Fruit fly (Drosophila melanogaster): ENCODE data around the gene Atg8a.

Atg8a gene

dm6 chrX:10768043-10768674 is at the start of gene Atg8a, which contains the start of gene BTBD9 (continued):
- TF ChIP-seq CG12155 (GFP tag; optimal IDR thresholded peaks at IDR 0.05) (peak; percentile 49), gce (GFP tag; IDR thresholded peaks at IDR 0.05) (no peak; the same call in 2 of the 3 replicates), Oaz (GFP tag; IDR thresholded peaks at IDR 0.05) (no peak), CG15696 (tag; optimal IDR thresholded peaks at IDR 0.05) (peak; percentile 7), CG7963 (GFP tag; IDR thresholded peaks at IDR 0.05; ENCODE audit: partially characterized antibody) (peak; percentile 65), Mrtf (GFP tag; IDR thresholded peaks at IDR 0.05) (0 out of 3 replicates have a peak, but pooled peaks have one; percentile 37), vfl (GFP tag; optimal IDR thresholded peaks at IDR 0.05) (no peak), pzg (GFP tag; optimal IDR thresholded peaks at IDR 0.05) (peak; percentile 100), CG10147 (GFP tag; optimal IDR thresholded peaks at IDR 0.05) (peak; percentile 36), hbn (GFP tag; IDR thresholded peaks at IDR 0.05; ENCODE audit: partially characterized antibody) (peak; percentile 78), CG11696 (GFP tag; IDR thresholded peaks at IDR 0.05) (no peak), ara (GFP tag; IDR thresholded peaks at IDR 0.05) (no peak), cas (GFP tag; IDR thresholded peaks at IDR 0.05) (no peak), CG32532 (GFP tag; IDR thresholded peaks at IDR 0.05) (no peak; the same call in 1 of the 2 replicates), ranshi (GFP tag; IDR thresholded peaks at IDR 0.05) (no peak), CG8924 (tag; optimal IDR thresholded peaks at IDR 0.05) (peak; percentile 46), CG2712 (tag; optimal IDR thresholded peaks at IDR 0.05) (peak; percentile 36), eyg (GFP tag; optimal IDR thresholded peaks at IDR 0.05) (no peak), Dbx (GFP tag; IDR thresholded peaks at IDR 0.05) (peak; percentile 67; the same call in 2 of the 3 replicates), slp2 (GFP tag; optimal IDR thresholded peaks at IDR 0.05) (no peak), CG6791 (GFP tag; IDR thresholded peaks at IDR 0.05; ENCODE audit: partially characterized antibody) (peak; percentile 80; the same call in 2 of the 3 replicates), CG10979 (tag; optimal IDR thresholded peaks at IDR 0.05) (no peak), pum (GFP tag; optimal IDR thresholded peaks at IDR 0.05) (peak; percentile 32), CG10431 (GFP tag; optimal IDR thresholded peaks at IDR 0.05) (no peak), CG8290 (GFP tag; optimal IDR thresholded peaks at IDR 0.05) (peak; percentile 92), CG8290 (tag; optimal IDR thresholded peaks at IDR 0.05) (peak; percentile 42 to 96), CG17829 (tag; optimal IDR thresholded peaks at IDR 0.05) (peak; percentile 59), ems (GFP tag; optimal IDR thresholded peaks at IDR 0.05) (peak; percentile 17), otp (GFP tag; IDR thresholded peaks at IDR 0.05) (no peak), mam (GFP tag; optimal IDR thresholded peaks at IDR 0.05) (peak; percentile 53), unpg (GFP tag; optimal IDR thresholded peaks at IDR 0.05) (no peak), CG9932 (GFP tag; IDR thresholded peaks at IDR 0.05) (peak; percentile 66), Aef1 (GFP tag; IDR thresholded peaks at IDR 0.05) (0 out of 3 replicates have a peak, but pooled peaks have one; percentile 21), ssp (GFP tag; IDR thresholded peaks at IDR 0.05) (no peak), nom (GFP tag; optimal IDR thresholded peaks at IDR 0.05) (no peak), B-H2 (GFP tag; optimal IDR thresholded peaks at IDR 0.05) (peak; percentile 51), kah (GFP tag; optimal IDR thresholded peaks at IDR 0.05) (no peak), CG13894 (tag; optimal IDR thresholded peaks at IDR 0.05) (peak; percentile 80), GATAe (GFP tag; conservative IDR thresholded peaks at IDR 0.05) (no peak), CG5180 (GFP tag; optimal IDR thresholded peaks at IDR 0.05) (no peak), TFAM (GFP tag; optimal IDR thresholded peaks at IDR 0.05) (no peak), CG14667 (GFP tag; IDR thresholded peaks at IDR 0.05) (no peak), CG12219 (GFP tag; optimal IDR thresholded peaks at IDR 0.05) (no peak), dmrt11E (tag; optimal IDR thresholded peaks at IDR 0.05) (no peak), pita (GFP tag; optimal IDR thresholded peaks at IDR 0.05) (peak; percentile 99), amos (GFP tag; IDR thresholded peaks at IDR 0.05; ENCODE audit: partially characterized antibody) (peak; percentile 79), sob (GFP tag; IDR thresholded peaks at IDR 0.05) (peak; percentile 45; the same call in 1 of the 2 replicates), gem (tag; optimal IDR thresholded peaks at IDR 0.05) (no peak), vnd (GFP tag; IDR thresholded peaks at IDR 0.05; ENCODE audit: partially characterized antibody) (peak; percentile 57; the same call in 1 of the 3 replicates), CG12659 (GFP tag; optimal IDR thresholded peaks at IDR 0.05) (peak; percentile 93)
